Fruit fly (Drosophila melanogaster) whole organism, embryonic: ENCODE results near the gene CG10550.

Experiments
- ATbp ChIP-seq: fragments of 200-800 bp; sonication (Bioruptor generic); optimal IDR thresholded peaks from 2 replicates; lab custom pipeline; 2017; ENCODE audit warnings: missing biosample characterization, mild to moderate bottlenecking, missing genetic modification characterization, missing genetic modification reagents
- Atf3 ChIP-seq: fragments of 200-800 bp; sonication (Bioruptor generic); optimal IDR thresholded peaks from 3 replicates; lab custom pipeline; 2016; ENCODE audit warnings: missing biosample characterization, missing genetic modification characterization
- CG10274 ChIP-seq: fragments of 200-800 bp; sonication (Bioruptor generic); optimal IDR thresholded peaks from 3 replicates; lab custom pipeline; 2017; ENCODE audit warnings: missing biosample characterization, mild to moderate bottlenecking, missing genetic modification characterization
- CG10654 ChIP-seq: fragments of 200-800 bp; sonication (Bioruptor generic); optimal IDR thresholded peaks from 2 replicates; lab custom pipeline; 2016; ENCODE audit warnings: missing biosample characterization, missing genetic modification characterization
- CG11504 ChIP-seq: fragments of 200-800 bp; sonication (Bioruptor generic); optimal IDR thresholded peaks from 3 replicates; lab custom pipeline; 2019; ENCODE audit warnings: missing biosample characterization, mild to moderate bottlenecking, missing genetic modification characterization, moderate library complexity
- CG12071 ChIP-seq: fragments of 200-800 bp; sonication (Bioruptor generic); optimal IDR thresholded peaks from 3 replicates; lab custom pipeline; 2018; ENCODE audit warnings: missing biosample characterization, mild to moderate bottlenecking, missing genetic modification characterization
- CG12104 ChIP-seq: fragments of 200-800 bp; sonication (Bioruptor generic); optimal IDR thresholded peaks from 3 replicates; lab custom pipeline; 2016; ENCODE audit warnings: missing biosample characterization, missing genetic modification characterization
- CG13296 ChIP-seq: fragments of 200-800 bp; sonication (Bioruptor generic); optimal IDR thresholded peaks from 3 replicates; lab custom pipeline; 2018; ENCODE audit warnings: missing biosample characterization, mild to moderate bottlenecking, missing genetic modification characterization
- CG17359 ChIP-seq: fragments of 200-800 bp; sonication (Bioruptor generic); optimal IDR thresholded peaks from 3 replicates; lab custom pipeline; 2018; ENCODE audit warnings: missing biosample characterization, mild to moderate bottlenecking, missing genetic modification characterization, moderate library complexity
- CG17568 ChIP-seq: fragments of 200-800 bp; sonication (Bioruptor generic); optimal IDR thresholded peaks from 2 replicates; lab custom pipeline; 2018; ENCODE audit warnings: missing biosample characterization, mild to moderate bottlenecking, missing genetic modification characterization, moderate library complexity
- CG30020 ChIP-seq: fragments of 200-800 bp; optimal IDR thresholded peaks from 2 replicates; lab custom pipeline; 2019; ENCODE audit warnings: missing biosample characterization, mild to moderate bottlenecking, missing genetic modification characterization, moderate library complexity
- CG33213 ChIP-seq: fragments of 200-800 bp; sonication (Bioruptor generic); optimal IDR thresholded peaks from 3 replicates; lab custom pipeline; 2016; ENCODE audit warnings: missing biosample characterization, missing genetic modification characterization
- CG34376 ChIP-seq: fragments of 200-800 bp; sonication (Bioruptor generic); optimal IDR thresholded peaks from 2 replicates; lab custom pipeline; 2018; ENCODE audit warnings: missing biosample characterization, mild to moderate bottlenecking, missing genetic modification characterization
- CG4360 ChIP-seq: fragments of 200-800 bp; sonication (Bioruptor generic); IDR thresholded peaks from 2 replicates; pipeline ENCODE4 v1.3.6; 2022; ENCODE audit warnings: missing biosample characterization, missing genetic modification characterization
- CG7963 ChIP-seq: fragments of 200-800 bp; sonication (Bioruptor generic); IDR thresholded peaks from 3 replicates; pipeline ENCODE4 v1.3.6; 2022; ENCODE audit warnings: missing biosample characterization, missing genetic modification characterization; ENCODE audit not compliant: partially characterized antibody
- CG7987 ChIP-seq: fragments of 200-800 bp; sonication (Bioruptor generic); optimal IDR thresholded peaks from 2 replicates; lab custom pipeline; 2018; ENCODE audit warnings: missing biosample characterization, mild to moderate bottlenecking, missing genetic modification characterization, moderate library complexity
- CG8765 ChIP-seq: fragments of 200-800 bp; sonication (Bioruptor generic); IDR thresholded peaks from 2 replicates; pipeline ENCODE4 v1.3.6; 2022; ENCODE audit warnings: missing biosample characterization, missing genetic modification characterization
- CG9797 ChIP-seq: fragments of 200-800 bp; sonication (Bioruptor generic); optimal IDR thresholded peaks from 3 replicates; lab custom pipeline; 2018; ENCODE audit warnings: missing biosample characterization, mild to moderate bottlenecking, missing genetic modification characterization
- CkIIα-i1 ChIP-seq: fragments of 200-800 bp; sonication (Bioruptor generic); IDR thresholded peaks from 2 replicates; pipeline ENCODE4 v1.3.6; 2022; ENCODE audit warnings: missing biosample characterization, missing genetic modification characterization
- Dbx ChIP-seq: fragments of 200-800 bp; sonication (Bioruptor generic); IDR thresholded peaks from 3 replicates; pipeline ENCODE4 v1.3.6; 2022; ENCODE audit warnings: missing biosample characterization, missing genetic modification characterization
- Doc2 ChIP-seq: fragments of 200-800 bp; sonication (Bioruptor generic); IDR thresholded peaks from 2 replicates; pipeline ENCODE4 v1.3.6; 2022; ENCODE audit warnings: missing biosample characterization, missing genetic modification characterization
- Drgx ChIP-seq: fragments of 200-800 bp; sonication (Bioruptor generic); IDR thresholded peaks from 2 replicates; pipeline ENCODE4 v1.3.6; 2022; ENCODE audit warnings: missing biosample characterization, missing genetic modification characterization
- Fer3 ChIP-seq: fragments of 200-800 bp; sonication (Bioruptor generic); optimal IDR thresholded peaks from 2 replicates; lab custom pipeline; 2018; ENCODE audit warnings: missing biosample characterization, mild to moderate bottlenecking, missing genetic modification characterization, moderate library complexity
- HmgD ChIP-seq: fragments of 200-800 bp; sonication (Bioruptor generic); optimal IDR thresholded peaks from 3 replicates; lab custom pipeline; 2016; ENCODE audit warnings: missing biosample characterization, missing genetic modification characterization
- Hr51 ChIP-seq, 2 experiments: fragments of 200-800 bp; sonication (Bioruptor generic); optimal IDR thresholded peaks; 2 replicates in 1 of 2; 3 replicates in 1 of 2; lab custom pipeline; 2016 to 2018; ENCODE audit warnings: missing biosample characterization in 2 of 2, missing genetic modification characterization in 2 of 2, mild to moderate bottlenecking in 1 of 2, moderate library complexity in 1 of 2
- Jarid2 ChIP-seq: fragments of 200-800 bp; sonication (Bioruptor generic); optimal IDR thresholded peaks from 3 replicates; lab custom pipeline; 2017; ENCODE audit warnings: mild to moderate bottlenecking, missing biosample characterization, missing genetic modification reagents, missing genetic modification characterization
- Lhr ChIP-seq: fragments of 200-800 bp; sonication (Bioruptor generic); optimal IDR thresholded peaks from 3 replicates; lab custom pipeline; 2017; ENCODE audit warnings: mild to moderate bottlenecking, missing biosample characterization, missing genetic modification reagents, missing genetic modification characterization
- NK7.1 ChIP-seq: fragments of 200-800 bp; sonication (Bioruptor generic); optimal IDR thresholded peaks from 3 replicates; lab custom pipeline; 2016; ENCODE audit warnings: missing biosample characterization, missing genetic modification characterization
- Neu2 ChIP-seq: fragments of 200-800 bp; sonication (Bioruptor generic); optimal IDR thresholded peaks from 3 replicates; lab custom pipeline; 2016; ENCODE audit warnings: missing biosample characterization, missing genetic modification characterization, borderline replicate concordance
- crc ChIP-seq: fragments of 200-800 bp; sonication (Bioruptor generic); optimal IDR thresholded peaks from 2 replicates; lab custom pipeline; 2016; ENCODE audit warnings: missing biosample characterization, missing genetic modification characterization
- dmrt11E ChIP-seq: fragments of 200-800 bp; sonication (Bioruptor generic); optimal IDR thresholded peaks from 3 replicates; lab custom pipeline; 2018; ENCODE audit warnings: missing biosample characterization, mild to moderate bottlenecking, missing genetic modification characterization, moderate library complexity
- fru ChIP-seq: fragments of >200 bp; optimal IDR thresholded peaks from 2 replicates; lab custom pipeline; 2017
- gce ChIP-seq: fragments of 200-800 bp; sonication (Bioruptor generic); IDR thresholded peaks from 3 replicates; pipeline ENCODE4 v1.3.6; 2022; ENCODE audit warnings: missing biosample characterization, missing genetic modification characterization
- gcm ChIP-seq: fragments of 200-800 bp; sonication (Bioruptor generic); optimal IDR thresholded peaks from 2 replicates; lab custom pipeline; 2019; ENCODE audit warnings: missing biosample characterization, mild to moderate bottlenecking, missing genetic modification characterization, moderate library complexity
- gt ChIP-seq: fragments of 200-800 bp; sonication (Bioruptor generic); IDR thresholded peaks from 2 replicates; pipeline ENCODE4 v1.3.6; 2022; ENCODE audit warnings: missing biosample characterization, missing genetic modification characterization
- insv ChIP-seq, 2 experiments: fragments of 200-800 bp; sonication (Bioruptor generic); optimal IDR thresholded peaks; 3 replicates each; lab custom pipeline; 2016 to 2018; ENCODE audit warnings: missing biosample characterization in 2 of 2, missing genetic modification characterization in 2 of 2
- inv ChIP-seq: fragments of 200-800 bp; sonication (Bioruptor generic); IDR thresholded peaks from 2 replicates; pipeline ENCODE4 v1.3.6; 2022; ENCODE audit warnings: missing biosample characterization, missing genetic modification characterization; ENCODE audit not compliant: partially characterized antibody
- lmd ChIP-seq: fragments of 200-800 bp; sonication (Bioruptor generic); IDR thresholded peaks from 2 replicates; pipeline ENCODE4 v1.3.6; 2022; ENCODE audit warnings: missing biosample characterization, missing genetic modification characterization
- mld ChIP-seq: fragments of 200-800 bp; sonication (Bioruptor generic); IDR thresholded peaks from 3 replicates; pipeline ENCODE4 v1.3.6; 2022; ENCODE audit warnings: missing biosample characterization, missing genetic modification characterization; ENCODE audit not compliant: partially characterized antibody
- pan ChIP-seq, 4 experiments: fragments of >200 bp in 3 of 4; fragments of 200-800 bp in 1 of 4; sonication (Bioruptor generic) in 1 of 4; optimal IDR thresholded peaks in 3 of 4; IDR thresholded peaks in 1 of 4; 2 replicates each; pipeline versions ENCODE4 v1.3.6 to Lab custom; 2017 to 2022; ENCODE audit warnings: missing biosample characterization in 2 of 4, missing genetic modification characterization in 2 of 4, mixed read lengths in 1 of 4
- repo ChIP-seq: fragments of 200-800 bp; sonication (Bioruptor generic); optimal IDR thresholded peaks from 2 replicates; lab custom pipeline; 2016; ENCODE audit warnings: missing biosample characterization, missing genetic modification characterization
- rib ChIP-seq: fragments of 200-800 bp; sonication (Bioruptor generic); IDR thresholded peaks from 2 replicates; pipeline ENCODE4 v1.3.6; 2022; ENCODE audit warnings: missing biosample characterization, missing genetic modification characterization
- row ChIP-seq: fragments of 200-800 bp; sonication (Bioruptor generic); IDR thresholded peaks from 3 replicates; pipeline ENCODE4 v1.3.6; 2022; ENCODE audit warnings: missing biosample characterization, missing genetic modification characterization
- sima ChIP-seq: fragments of 200-800 bp; sonication (Bioruptor generic); optimal IDR thresholded peaks from 2 replicates; lab custom pipeline; 2016; ENCODE audit warnings: missing biosample characterization, missing genetic modification characterization
- sob ChIP-seq: fragments of 200-800 bp; sonication (Bioruptor generic); IDR thresholded peaks from 2 replicates; pipeline ENCODE4 v1.3.6; 2022; ENCODE audit warnings: missing biosample characterization, missing genetic modification characterization
- ssp ChIP-seq: fragments of 200-800 bp; sonication (Bioruptor generic); IDR thresholded peaks from 2 replicates; pipeline ENCODE4 v1.3.6; 2022; ENCODE audit warnings: missing biosample characterization, missing genetic modification characterization
- tll ChIP-seq, 2 experiments: fragments of 200-800 bp in 1 of 2; fragments of >200 bp in 1 of 2; sonication (Bioruptor generic) in 1 of 2; optimal IDR thresholded peaks; 2 replicates each; lab custom pipeline; 2017 to 2019; ENCODE audit warnings: missing biosample characterization in 2 of 2, missing genetic modification characterization in 2 of 2, mild to moderate bottlenecking in 1 of 2, moderate library complexity in 1 of 2
- trh ChIP-seq: fragments of 200-800 bp; sonication (Bioruptor generic); optimal IDR thresholded peaks from 2 replicates; lab custom pipeline; 2016; ENCODE audit warnings: missing biosample characterization, missing genetic modification characterization
- tx ChIP-seq: fragments of 200-800 bp; sonication (Bioruptor generic); optimal IDR thresholded peaks from 2 replicates; lab custom pipeline; 2016; ENCODE audit warnings: missing biosample characterization, missing genetic modification characterization
- zen2 ChIP-seq: fragments of 200-800 bp; sonication (Bioruptor generic); IDR thresholded peaks from 3 replicates; pipeline ENCODE4 v1.3.6; 2022; ENCODE audit warnings: missing biosample characterization, missing genetic modification characterization; ENCODE audit not compliant: partially characterized antibody

Gene CG10550

dm6 chr3R:25262322-25262761 is 45.8 kb downstream of the CG10550 start, which contains the start of the genes Kdsr and CG11858 (continued):
- peak; percentile 72 for TF ChIP-seq sob (GFP tag; lab: Robert Waterston, UW)
- TF ChIP-seq CG33213 (GFP tag; lab: Kevin White, UChicago) = peak; percentile 51
- TF ChIP-seq row (GFP tag; lab: Robert Waterston, UW) = peak; percentile 94
- TF ChIP-seq mld = no peak
- peak; percentile 38; the same call in 1 of the 2 replicates for TF ChIP-seq rib (GFP tag; lab: Robert Waterston, UW)
- TF ChIP-seq CG7963 (GFP tag; lab: Robert Waterston, UW) = no peak
- TF ChIP-seq CG8765 (GFP tag; lab: Robert Waterston, UW) = peak; percentile 53
- no peak for TF ChIP-seq crc
- peak; percentile 56 for TF ChIP-seq CG13296 (GFP tag; lab: Kevin White, UChicago)
- TF ChIP-seq CG7987 (GFP tag; lab: Kevin White, UChicago) = peak; percentile 48
- TF ChIP-seq trh = no peak
- TF ChIP-seq Drgx = peak; percentile 52
- TF ChIP-seq CG17568 (GFP tag; lab: Kevin White, UChicago) = no peak
- TF ChIP-seq NK7.1 = no peak
- peak; percentile 26 for TF ChIP-seq tx (GFP tag; lab: Kevin White, UChicago)
- no peak for TF ChIP-seq gce
- no peak for TF ChIP-seq gcm
- no peak for TF ChIP-seq gt (GFP tag; lab: Robert Waterston, UW)
- peak; percentile 46 for TF ChIP-seq CG30020 (tag; lab: Kevin White, UChicago)
- peak; percentile 61; the same call in 1 of the 3 replicates for TF ChIP-seq Dbx
- TF ChIP-seq insv (GFP tag; optimal IDR thresholded peaks at IDR 0.05; lab: Kevin White, UChicago) = peak in 1 of 2 experiments; percentile 81
- peak in 1 of 2 experiments; percentile 56 for TF ChIP-seq Hr51 (GFP tag; optimal IDR thresholded peaks at IDR 0.05; lab: Kevin White, UChicago)
- TF ChIP-seq CG9797 (GFP tag; lab: Kevin White, UChicago) = peak; percentile 76
- no peak for TF ChIP-seq CG4360 (GFP tag; lab: Robert Waterston, UW)
- peak; percentile 77 for TF ChIP-seq CG34376 (GFP tag; lab: Kevin White, UChicago)
- no peak for TF ChIP-seq zen2 (GFP tag; lab: Robert Waterston, UW)
- TF ChIP-seq ATbp (GFP tag; lab: Kevin White, UChicago) = no peak
- TF ChIP-seq tll (GFP tag; optimal IDR thresholded peaks at IDR 0.05; lab: Kevin White, UChicago) = no peak
- TF ChIP-seq Neu2 (GFP tag; lab: Kevin White, UChicago) = no peak
- TF ChIP-seq CG12071 = no peak
- no peak for TF ChIP-seq repo (GFP tag; lab: Kevin White, UChicago)
- no peak for TF ChIP-seq CkIIα-i1
- no peak for TF ChIP-seq fru (lab: Kevin White, UChicago)
- TF ChIP-seq Fer3 (tag; lab: Kevin White, UChicago) = peak; percentile 61
- TF ChIP-seq inv (GFP tag; lab: Robert Waterston, UW) = no peak
- TF ChIP-seq lmd (GFP tag; lab: Robert Waterston, UW) = peak; percentile 64
- peak; percentile 29 for TF ChIP-seq CG10654 (GFP tag; lab: Kevin White, UChicago)
- TF ChIP-seq Lhr (GFP tag; lab: Kevin White, UChicago) = peak; percentile 37
- peak; percentile 52 for TF ChIP-seq dmrt11E (tag; lab: Kevin White, UChicago)
- TF ChIP-seq ssp (GFP tag; lab: Robert Waterston, UW) = peak; percentile 72
- peak; percentile 32 for TF ChIP-seq CG12104
- no peak for TF ChIP-seq HmgD (GFP tag; lab: Kevin White, UChicago)
- no peak for TF ChIP-seq CG11504 (tag; lab: Kevin White, UChicago)
- no peak for TF ChIP-seq pan (optimal IDR thresholded peaks at IDR 0.05; lab: Kevin White, UChicago)
- TF ChIP-seq pan (GFP tag; optimal IDR thresholded peaks at IDR 0.05 in 1 of 2, IDR thresholded peaks at IDR 0.05 in 1 of 2) = peak in 1 of 2 experiments; percentile 64
- TF ChIP-seq CG17359 (tag; lab: Kevin White, UChicago) = no peak
- TF ChIP-seq CG10274 = no peak
- TF ChIP-seq Atf3 (GFP tag; lab: Kevin White, UChicago) = peak; percentile 53
- TF ChIP-seq Doc2 (GFP tag; lab: Robert Waterston, UW) = no peak
- TF ChIP-seq Jarid2 (GFP tag; lab: Kevin White, UChicago) = no peak
- TF ChIP-seq sima (GFP tag; lab: Kevin White, UChicago) = no peak
